Fruit fly (Drosophila melanogaster) S2 (cell line): ENCODE data around the gene Mettl3.

ENCODE experiments used
- CG8478 ChIP-seq: fragments of >200 bp; optimal IDR thresholded peaks from 2 replicates; lab custom pipeline; 2018
- CTCF ChIP-seq, 2 experiments: fragments of >200 bp; optimal IDR thresholded peaks; 2 replicates each; lab custom pipeline; 2018

dm6 chr3R:24047998-24048511, 16.1 kb downstream of the Mettl3 start, which contains the start of gene Rox8:
- TF ChIP-seq CG8478 (lab: Kevin White, UChicago): no peak
- no peak for TF ChIP-seq CTCF (optimal IDR thresholded peaks at IDR 0.05; lab: Kevin White, UChicago)
